Worm (Caenorhabditis elegans): ENCODE results near the gene T23F6.2.

ce11 chrIV:12715947-12716382 is 5.2 kb upstream of the T23F6.2 start:
- no peak for TF ChIP-seq ama-1 (optimal IDR thresholded peaks at IDR 0.05)
- no peak for TF ChIP-seq sea-1 (GFP tag; conservative IDR thresholded peaks at IDR 0.05)
- no peak for TF ChIP-seq flt-1 (GFP tag; IDR thresholded peaks at IDR 0.05)
- no peak for TF ChIP-seq F13C5.2 (tag; optimal IDR thresholded peaks at IDR 0.05)
- no peak for TF ChIP-seq aly-1 (tag; optimal IDR thresholded peaks at IDR 0.05)
- no peak for TF ChIP-seq ets-7 (tag; optimal IDR thresholded peaks at IDR 0.05)
- no peak for TF ChIP-seq pes-1 (GFP tag; IDR thresholded peaks at IDR 0.05)
- no peak for TF ChIP-seq hmbx-1 (tag; optimal IDR thresholded peaks at IDR 0.05)
- TF ChIP-seq ceh-36 (tag; optimal IDR thresholded peaks at IDR 0.05), result no peak
- TF ChIP-seq tbx-11 (GFP tag; IDR thresholded peaks at IDR 0.05), result no peak
- no peak for TF ChIP-seq hmg-4 (GFP tag; optimal IDR thresholded peaks at IDR 0.05)
- no peak for TF ChIP-seq hnd-1 (tag; optimal IDR thresholded peaks at IDR 0.05)
- no peak for TF ChIP-seq B0310.2 (tag; optimal IDR thresholded peaks at IDR 0.05)
- no peak for TF ChIP-seq tra-4 (tag; optimal IDR thresholded peaks at IDR 0.05)
